Fruit fly (Drosophila melanogaster) S2 (cell line): ENCODE data around the gene DCAF12.

Experiments
- CG8478 ChIP-seq: fragments of >200 bp; optimal IDR thresholded peaks from 2 replicates; lab custom pipeline; 2018
- CTCF ChIP-seq, 2 experiments: fragments of >200 bp; optimal IDR thresholded peaks; 2 replicates each; lab custom pipeline; 2018

DCAF12 gene

dm6 chr3R:12016828-12017280, at the start of gene DCAF12, which contains the start of gene Spt3:
Gene DCAF12, minus strand, starts transcription at chr3R:12017031.
Gene Spt3, plus strand, starts transcription at chr3R:12017156.
- TF ChIP-seq CG8478: no peak
- no peak for TF ChIP-seq CTCF (optimal IDR thresholded peaks at IDR 0.05; lab: Kevin White, UChicago)

DNA sequence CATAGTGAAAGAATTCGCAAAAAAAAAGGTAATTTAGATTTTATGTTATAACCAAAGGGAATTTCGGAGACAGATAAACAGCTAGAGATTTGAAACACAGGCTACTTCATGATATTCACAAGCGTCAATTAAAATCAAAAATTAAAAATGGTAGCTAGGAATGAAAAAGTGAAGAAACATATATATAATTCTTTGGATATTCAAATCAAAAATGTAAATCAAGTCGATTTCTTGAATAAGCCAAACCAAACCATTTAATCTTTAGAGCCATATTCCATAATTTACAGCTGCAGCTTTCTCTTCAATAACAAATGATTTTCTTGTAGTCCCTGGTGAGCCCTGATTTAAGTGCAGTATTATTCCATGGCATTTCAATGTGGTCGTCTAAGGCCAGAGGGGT, 46.0 kb upstream of the DCAF12 start, which contains the start of gene CG14740:
Gene CG14740, minus strand, starts transcription at position 101 of the 400 bp plus-strand sequence.
- TF ChIP-seq CG8478 (no peak), CTCF (optimal IDR thresholded peaks at IDR 0.05; lab: Kevin White, UChicago) (no peak)

dm6 chr3R:12049113-12049512, 32.3 kb upstream of the DCAF12 start, which contains the start of gene CG14739:
Gene CG14739, minus strand, starts transcription at chr3R:12049213.
- TF ChIP-seq CG8478: no peak
- TF ChIP-seq CTCF (optimal IDR thresholded peaks at IDR 0.05; lab: Kevin White, UChicago): no peak

dm6 chr3R:12040228-12040627, 23.4 kb upstream of the DCAF12 start, which contains the start of gene CG14736:
Gene CG14736, plus strand, starts transcription at chr3R:12040528.
- TF ChIP-seq CG8478 (no peak), CTCF (optimal IDR thresholded peaks at IDR 0.05; lab: Kevin White, UChicago) (no peak)

DNA sequence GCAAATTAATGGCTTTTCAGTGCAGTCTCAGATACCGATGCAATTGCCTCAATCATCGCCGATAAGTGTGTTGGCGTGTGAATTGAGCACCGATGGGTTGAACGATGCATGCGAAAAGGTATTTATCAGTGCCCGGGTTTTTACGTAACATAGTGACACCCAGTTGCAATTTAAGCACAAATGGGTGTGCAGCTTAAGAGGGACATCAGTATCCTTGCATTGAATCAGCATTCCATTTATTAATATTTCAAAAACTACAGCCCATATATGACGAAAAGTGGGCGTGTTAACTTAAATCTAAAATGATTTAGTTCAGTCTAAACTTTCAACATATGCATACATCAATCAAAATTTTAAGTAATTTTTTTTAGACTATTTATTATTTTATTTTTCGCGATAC, 16.0 kb upstream of the DCAF12 start, which contains the start of gene ssp5:
Gene ssp5, plus strand, starts transcription at position 301 of the 400 bp plus-strand sequence.
- TF ChIP-seq CG8478: no peak
- no peak for TF ChIP-seq CTCF (optimal IDR thresholded peaks at IDR 0.05; lab: Kevin White, UChicago)

- TF ChIP-seq CG8478: no peak
Measured at dm6 chr3R:12031657-12032056, 14.8 kb upstream of the DCAF12 start, which contains the start of the genes CG31358, CG42504 and CG42505. Gene CG31358, minus strand, starts transcription at chr3R:12031757. Gene CG42504, minus strand, starts transcription at chr3R:12031757. Gene CG42505, minus strand, starts transcription at chr3R:12031757.

DNA sequence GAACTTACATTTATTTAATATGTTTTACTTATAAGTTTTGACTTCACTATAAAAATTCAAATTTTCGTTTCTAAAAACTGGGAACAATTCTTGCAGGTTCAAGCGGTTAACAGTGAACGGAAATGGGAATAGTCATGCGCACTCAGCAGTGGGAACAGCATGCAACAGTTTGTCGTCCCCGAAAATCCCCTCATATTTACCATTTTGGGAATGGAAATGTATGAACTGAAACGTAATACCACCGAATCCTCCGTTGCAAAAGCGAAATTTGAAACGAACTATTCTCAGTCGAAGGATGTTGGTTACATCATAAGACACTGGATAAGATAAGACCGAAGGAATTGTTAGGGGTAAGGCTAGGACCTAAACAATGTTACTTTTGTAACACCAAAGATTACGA, 4.2 kb upstream of the DCAF12 start:
- TF ChIP-seq CTCF (optimal IDR thresholded peaks at IDR 0.05; lab: Kevin White, UChicago) (no peak), CG8478 (no peak)

- TF ChIP-seq CG8478: no peak
- no peak for TF ChIP-seq CTCF (optimal IDR thresholded peaks at IDR 0.05; lab: Kevin White, UChicago)
Measured at dm6 chr3R:12010202-12010824, 6.5 kb downstream of the DCAF12 start, which contains the start of the genes KLHL18 and GCC185. Gene KLHL18, minus strand, starts transcription at chr3R:12010434. Gene GCC185, plus strand, starts transcription at chr3R:12010772.

DNA sequence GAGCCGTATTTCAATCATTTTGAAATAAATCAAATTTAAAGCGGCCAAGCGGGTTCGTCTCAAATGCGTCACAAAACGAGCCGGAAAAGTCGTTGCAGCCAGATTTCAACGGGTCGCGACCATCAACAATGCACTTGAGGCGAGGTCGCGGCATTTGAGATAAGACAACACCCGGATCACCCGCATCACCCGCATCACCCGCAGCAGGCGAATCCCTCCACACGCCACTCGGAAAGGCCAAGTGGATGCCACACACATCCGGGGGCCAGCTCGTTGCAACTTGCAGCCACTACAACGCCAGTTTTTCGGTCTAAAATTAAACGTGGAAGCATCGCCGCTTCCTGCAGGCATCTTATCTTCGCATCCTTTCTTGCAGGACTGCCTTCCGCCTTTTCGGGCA, 10.4 kb downstream of the DCAF12 start:
- no peak for TF ChIP-seq CG8478

DNA sequence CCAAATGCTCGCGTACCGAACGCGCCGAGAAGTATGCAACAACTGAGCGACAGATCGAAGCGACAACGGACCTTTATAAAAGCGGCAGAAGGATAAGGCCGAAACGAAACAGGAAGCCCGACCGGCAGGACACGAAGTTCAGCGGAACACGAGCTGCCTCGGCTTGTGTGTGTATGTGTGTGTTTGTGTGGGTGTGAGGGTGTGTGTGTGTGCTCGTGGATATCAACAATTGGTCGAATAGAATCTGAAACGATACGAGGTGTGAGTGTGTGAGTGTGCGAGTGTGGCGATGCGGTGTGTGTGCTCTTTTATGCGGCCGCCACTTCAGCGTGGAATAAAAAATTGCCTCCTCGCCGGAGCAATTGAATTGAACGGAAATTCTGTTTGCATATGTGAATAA, 11.4 kb downstream of the DCAF12 start, which contains the start of gene Tk:
Gene Tk, minus strand, starts transcription at position 57 of the 400 bp plus-strand sequence.
- no peak for TF ChIP-seq CTCF (optimal IDR thresholded peaks at IDR 0.05; lab: Kevin White, UChicago)
- TF ChIP-seq CG8478: no peak

- TF ChIP-seq CTCF (optimal IDR thresholded peaks at IDR 0.05; lab: Kevin White, UChicago): no peak
- no peak for TF ChIP-seq CG8478
Measured at dm6 chr3R:11999074-11999473, 17.8 kb downstream of the DCAF12 start, which contains the start of gene Ect3. Gene Ect3, plus strand, starts transcription at chr3R:11999278.

DNA sequence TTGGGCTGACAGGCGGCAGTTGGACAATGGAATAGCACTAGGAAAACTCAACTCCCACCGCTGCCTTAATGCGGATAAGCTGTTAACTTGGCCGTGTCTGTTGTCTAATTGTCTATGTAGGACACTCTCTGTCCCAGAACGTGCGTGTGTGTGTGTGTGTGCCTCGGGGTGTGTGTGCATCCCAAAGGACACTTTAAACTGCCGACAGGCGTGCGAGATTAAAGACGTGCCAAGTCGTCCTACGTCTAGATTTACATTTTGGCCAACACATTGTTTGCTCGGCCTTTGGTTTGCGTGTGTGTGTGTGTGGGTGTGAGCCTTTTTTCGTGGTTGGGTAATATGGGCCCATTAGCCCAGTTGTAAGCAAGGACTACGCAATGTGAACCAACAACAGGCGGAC, 18.7 kb downstream of the DCAF12 start:
- TF ChIP-seq CTCF (optimal IDR thresholded peaks at IDR 0.05; lab: Kevin White, UChicago) (no peak), CG8478 (no peak)

DNA sequence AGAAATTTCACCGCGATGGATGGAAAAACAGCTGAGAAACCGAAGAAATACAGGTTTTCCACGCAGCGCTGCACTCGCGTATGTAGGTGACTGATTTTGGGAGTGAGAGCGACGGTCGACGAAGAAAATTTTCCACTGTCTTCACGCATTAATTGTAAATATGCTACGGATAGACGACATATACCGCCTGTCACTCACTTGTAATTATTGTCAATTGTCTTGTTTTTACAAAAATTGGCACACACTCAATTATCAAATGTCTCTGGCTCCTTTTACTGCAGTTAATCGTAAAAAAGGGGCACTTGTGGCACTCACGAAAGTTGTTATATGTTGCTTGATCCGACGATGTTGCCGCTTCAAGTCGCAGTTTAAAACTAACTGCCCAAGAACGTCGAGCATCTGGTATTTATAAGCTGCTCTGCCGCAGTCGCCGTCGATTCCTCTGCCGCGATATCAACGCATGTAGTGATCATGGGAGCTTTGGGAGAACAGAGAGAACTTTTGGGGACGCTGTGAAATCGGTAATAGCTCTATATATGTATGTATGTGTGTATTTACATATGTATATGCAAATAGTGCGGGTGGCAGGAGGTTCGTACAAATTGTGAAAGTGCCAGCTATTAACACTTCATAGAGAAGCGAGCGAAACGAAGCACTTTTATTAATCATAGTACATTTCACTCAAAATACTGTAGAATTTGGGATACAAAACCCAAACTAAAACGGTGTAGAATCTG, 23.7 kb downstream of the DCAF12 start, which contains the start of gene mfas:
Gene mfas, minus strand, starts transcription at position 382 of the 737 bp plus-strand sequence.
- TF ChIP-seq CTCF (optimal IDR thresholded peaks at IDR 0.05; lab: Kevin White, UChicago) (no peak), CG8478 (no peak)

- TF ChIP-seq CTCF (optimal IDR thresholded peaks at IDR 0.05; lab: Kevin White, UChicago): no peak
- no peak for TF ChIP-seq CG8478
Measured at dm6 chr3R:11991538-11992164, 25.2 kb downstream of the DCAF12 start.

DNA sequence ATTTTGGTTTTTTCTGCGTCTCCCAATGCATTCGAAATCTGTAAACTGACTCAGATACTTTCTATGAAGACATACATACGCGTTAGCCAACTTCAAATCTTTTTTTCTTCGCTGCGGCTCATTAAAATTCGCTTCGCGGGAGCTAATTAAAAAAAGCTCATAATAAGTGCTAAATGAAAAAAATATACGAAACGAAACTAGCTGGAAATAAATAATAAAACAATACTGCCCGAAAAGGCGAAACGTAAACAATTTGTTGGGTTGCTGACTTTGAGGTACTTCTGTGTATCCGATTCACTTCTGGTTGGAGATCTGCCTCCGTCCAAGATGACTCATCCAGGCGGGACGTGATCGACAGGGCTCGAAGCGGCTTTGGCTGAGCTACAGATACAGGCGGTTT, 26.8 kb downstream of the DCAF12 start:
- no peak for TF ChIP-seq CTCF (optimal IDR thresholded peaks at IDR 0.05; lab: Kevin White, UChicago)
- TF ChIP-seq CG8478: no peak
